Worm (Caenorhabditis elegans): ENCODE results near the gene F21C10.13.

Gene F21C10.13

ce11 chrV:9094060-9094628, 28.0 kb upstream of the F21C10.13 start (continued):
- peak; percentile 52; the same call in 1 of the 2 replicates for TF ChIP-seq lin-1 (GFP tag; IDR thresholded peaks at IDR 0.05)
- no peak for TF ChIP-seq set-16 (GFP tag; IDR thresholded peaks at IDR 0.05)
- no peak for TF ChIP-seq egl-27 (tag; optimal IDR thresholded peaks at IDR 0.05)
- peak; percentile 7 to 68 for TF ChIP-seq lsy-2 (tag; optimal IDR thresholded peaks at IDR 0.05)
- TF ChIP-seq hlh-11 (tag; optimal IDR thresholded peaks at IDR 0.05), result peak; percentile 91
- peak; percentile 92 for TF ChIP-seq hlh-30 (tag; optimal IDR thresholded peaks at IDR 0.05; ENCODE audit: insufficient read depth)
- peak; percentile 54; the same call in 1 of the 2 replicates for TF ChIP-seq mxl-2 (GFP tag; conservative IDR thresholded peaks at IDR 0.05)
- TF ChIP-seq dmd-6 (GFP tag; IDR thresholded peaks at IDR 0.05), result peak; percentile 79

ce11 chrV:9094976-9095375, 27.1 kb upstream of the F21C10.13 start:
- TF ChIP-seq dmd-6 (GFP tag; IDR thresholded peaks at IDR 0.05), result peak; percentile 15; the same call in 1 of the 2 replicates
- peak in 1 of 2 experiments; percentile 12 for TF ChIP-seq unc-62 (GFP tag; optimal IDR thresholded peaks at IDR 0.05 in 1 of 2)
- TF ChIP-seq unc-62 (tag; optimal IDR thresholded peaks at IDR 0.05), result no peak
- TF ChIP-seq nhr-77 (tag; optimal IDR thresholded peaks at IDR 0.05), result peak; percentile 18
- peak; percentile 39 for TF ChIP-seq dve-1 (tag; optimal IDR thresholded peaks at IDR 0.05; ENCODE audit: insufficient read depth)
- TF ChIP-seq daf-16 (GFP tag; optimal IDR thresholded peaks at IDR 0.05), result no peak
- TF ChIP-seq daf-16 (tag; optimal IDR thresholded peaks at IDR 0.05), result peak; percentile 50
- no peak for TF ChIP-seq dmd-8 (GFP tag; IDR thresholded peaks at IDR 0.05)

ce11 chrV:9095613-9096317, 26.3 kb upstream of the F21C10.13 start, which contains the start of gene F21C10.10:
Gene F21C10.10 (plus strand): TSS chrV:9096267.
- TF ChIP-seq F26F4.8 (GFP tag; conservative IDR thresholded peaks at IDR 0.05) (no peak), nhr-42 (GFP tag; IDR thresholded peaks at IDR 0.05) (no peak; the same call in 1 of the 2 replicates), lin-15B (tag; optimal IDR thresholded peaks at IDR 0.05) (no peak), nhr-28 (tag; optimal IDR thresholded peaks at IDR 0.05) (peak; percentile 98), duxl-1 (tag; optimal IDR thresholded peaks at IDR 0.05; ENCODE audit: poor library complexity) (no peak), daf-16 (GFP tag; optimal IDR thresholded peaks at IDR 0.05) (peak; percentile 61 to 92), daf-16 (tag; optimal IDR thresholded peaks at IDR 0.05) (peak; percentile 91), T20F7.1 (GFP tag; optimal IDR thresholded peaks at IDR 0.05) (peak; percentile 68), daf-12 (tag; optimal IDR thresholded peaks at IDR 0.05) (no peak), jun-1 (tag; optimal IDR thresholded peaks at IDR 0.05) (peak; percentile 59), zag-1 (tag; optimal IDR thresholded peaks at IDR 0.05) (no peak), nhr-77 (tag; optimal IDR thresholded peaks at IDR 0.05) (peak; percentile 87), ztf-11 (tag; optimal IDR thresholded peaks at IDR 0.05) (no peak), unc-62 (GFP tag; optimal IDR thresholded peaks at IDR 0.05 in 1 of 2) (peak in 1 of 2 experiments; percentile 98), unc-62 (tag; optimal IDR thresholded peaks at IDR 0.05) (no peak), nhr-76 (tag; optimal IDR thresholded peaks at IDR 0.05) (peak; percentile 87), ceh-62 (tag; optimal IDR thresholded peaks at IDR 0.05) (no peak), sdz-12 (GFP tag; optimal IDR thresholded peaks at IDR 0.05) (no peak), F49E8.2 (tag; optimal IDR thresholded peaks at IDR 0.05; ENCODE audit: borderline replicate concordance) (no peak), skn-1 (tag; optimal IDR thresholded peaks at IDR 0.05) (no peak), lin-39 (tag; optimal IDR thresholded peaks at IDR 0.05) (no peak), nhr-111 (GFP tag; optimal IDR thresholded peaks at IDR 0.05) (no peak), lir-3 (tag; optimal IDR thresholded peaks at IDR 0.05) (no peak), tra-1 (GFP tag; IDR thresholded peaks at IDR 0.05) (peak; percentile 94), nhr-48 (tag; optimal IDR thresholded peaks at IDR 0.05) (peak; percentile 99), R02D3.7 (tag; optimal IDR thresholded peaks at IDR 0.05) (no peak), nhr-102 (tag; optimal IDR thresholded peaks at IDR 0.05) (peak; percentile 93), lin-13 (GFP tag; optimal IDR thresholded peaks at IDR 0.05) (peak; percentile 50), cey-2 (tag; optimal IDR thresholded peaks at IDR 0.05; ENCODE audit: borderline replicate concordance, insufficient read depth) (peak; percentile 95), Y105C5A.15 (GFP tag; IDR thresholded peaks at IDR 0.05) (no peak), ceh-82 (tag; optimal IDR thresholded peaks at IDR 0.05) (no peak), pqm-1 (tag; optimal IDR thresholded peaks at IDR 0.05) (peak; percentile 14), lin-38 (GFP tag; IDR thresholded peaks at IDR 0.05) (peak; percentile 45), madf-9 (GFP tag; conservative IDR thresholded peaks at IDR 0.05) (peak; percentile 46; the same call in 1 of the 2 replicates), hif-1 (tag; optimal IDR thresholded peaks at IDR 0.05) (peak; percentile 41 to 73)
